Fruit fly (Drosophila melanogaster) whole organism, larva: ENCODE measurements around the gene Samuel.

Experiments
- noc ChIP-seq: fragments of 200-800 bp; sonication (Bioruptor generic); optimal IDR thresholded peaks from 3 replicates; lab custom pipeline; 2019; ENCODE audit warnings: missing biosample characterization, mild to moderate bottlenecking, missing genetic modification characterization, moderate library complexity

Samuel gene

DNA sequence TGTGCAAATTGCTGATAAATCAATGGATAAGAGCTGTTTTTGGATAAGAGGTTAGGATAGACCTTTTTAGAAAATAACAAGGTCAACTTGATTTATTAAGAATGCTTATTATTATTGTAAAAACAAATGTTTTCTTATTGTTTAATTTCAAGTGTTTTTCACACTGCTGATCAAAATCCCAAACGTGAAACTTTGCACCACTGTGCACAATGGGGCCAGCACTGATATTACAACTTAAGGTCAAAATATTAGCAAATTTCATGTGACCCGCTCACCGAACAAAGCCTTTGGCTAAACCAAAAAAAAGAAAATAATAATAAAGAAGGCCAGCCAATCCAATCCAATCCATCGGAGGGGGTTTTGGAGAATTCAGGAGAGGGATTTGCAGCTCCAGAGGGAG lies 44.0 kb downstream of the Samuel start:
- TF ChIP-seq noc (tag; lab: Kevin White, UChicago): no peak

DNA sequence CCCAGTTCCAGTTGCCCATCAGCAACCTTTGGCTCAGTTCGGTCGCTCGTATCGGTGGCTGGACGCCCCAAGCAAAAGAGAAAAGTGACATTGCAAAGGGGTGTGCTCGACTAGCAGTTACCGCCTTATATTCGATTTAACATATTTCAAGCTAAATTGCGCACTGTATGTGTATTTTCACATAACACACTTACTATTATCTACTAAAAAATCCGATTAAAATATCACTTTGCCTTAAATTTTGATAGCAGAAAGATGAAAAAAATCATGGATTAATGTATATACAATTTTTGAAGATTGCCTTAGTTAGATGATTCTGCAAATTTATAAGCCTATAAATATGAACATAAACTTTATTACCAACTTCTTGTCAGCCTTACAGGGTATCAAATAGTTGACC lies 45.2 kb downstream of the Samuel start:
- TF ChIP-seq noc (tag; lab: Kevin White, UChicago): no peak

DNA sequence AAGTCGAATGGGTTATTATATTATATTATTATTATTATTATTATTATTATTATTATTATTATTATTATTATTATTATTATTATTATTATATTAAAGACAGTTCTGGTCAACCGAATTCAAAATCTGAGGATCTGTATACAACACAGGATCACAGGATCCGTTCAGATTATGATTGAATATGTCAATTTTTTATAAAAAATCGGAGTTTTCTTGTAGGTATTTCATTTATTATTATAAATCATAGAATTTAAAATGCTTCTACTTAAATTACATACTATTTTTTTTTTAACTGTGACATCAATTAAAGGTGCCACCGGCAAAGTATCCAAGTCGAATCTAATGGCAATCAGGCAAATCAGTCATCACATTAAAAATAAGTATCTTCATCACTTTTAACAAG lies 50.1 kb downstream of the Samuel start, which contains the start of gene CG14913:
TSS of gene CG14913 (plus strand) at position 301 of the 400 bp plus-strand sequence.
- no peak for TF ChIP-seq noc (tag; lab: Kevin White, UChicago)

DNA sequence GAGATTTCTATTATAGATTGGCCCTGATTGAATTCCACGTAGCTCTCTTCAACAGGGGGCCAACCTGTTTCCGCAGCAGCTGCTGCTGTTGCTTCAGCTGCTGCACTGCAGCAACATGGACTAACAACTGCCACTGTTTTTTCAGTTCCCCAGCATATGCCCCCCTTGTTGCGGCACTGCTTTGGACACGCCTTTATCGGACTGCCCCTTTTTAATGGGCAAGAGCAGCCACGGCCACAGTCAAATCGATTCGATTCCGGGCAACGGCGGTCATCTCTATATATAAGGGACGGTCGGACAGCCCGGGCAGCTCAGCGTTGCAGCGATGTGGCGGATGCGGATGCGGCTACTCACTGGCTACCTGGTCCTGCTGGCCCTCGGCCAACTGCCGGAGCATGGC lies 51.5 kb downstream of the Samuel start, which contains the start of gene Acp32CD:
TSS of gene Acp32CD (plus strand) at position 301 of the 400 bp plus-strand sequence.
- no peak for TF ChIP-seq noc (tag; lab: Kevin White, UChicago)

DNA sequence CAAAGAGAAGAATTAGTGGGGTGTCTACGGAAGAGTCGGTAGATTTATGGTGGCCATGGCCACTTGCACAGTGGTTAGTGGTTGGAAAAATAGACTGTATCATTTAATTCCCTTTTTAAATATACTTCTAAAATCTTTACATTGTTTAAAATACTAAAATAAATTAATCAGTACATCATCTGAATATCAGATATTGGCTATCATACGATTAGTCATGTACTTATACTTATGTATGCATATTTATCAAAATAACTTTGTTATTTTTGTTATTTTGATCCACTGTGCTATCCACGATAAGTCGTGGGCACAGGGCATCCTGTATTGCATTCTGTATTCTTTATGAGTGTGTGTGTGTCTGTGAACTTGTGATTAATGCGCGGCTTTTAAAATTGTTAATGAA lies 52.1 kb downstream of the Samuel start:
- no peak for TF ChIP-seq noc (tag; lab: Kevin White, UChicago)

DNA sequence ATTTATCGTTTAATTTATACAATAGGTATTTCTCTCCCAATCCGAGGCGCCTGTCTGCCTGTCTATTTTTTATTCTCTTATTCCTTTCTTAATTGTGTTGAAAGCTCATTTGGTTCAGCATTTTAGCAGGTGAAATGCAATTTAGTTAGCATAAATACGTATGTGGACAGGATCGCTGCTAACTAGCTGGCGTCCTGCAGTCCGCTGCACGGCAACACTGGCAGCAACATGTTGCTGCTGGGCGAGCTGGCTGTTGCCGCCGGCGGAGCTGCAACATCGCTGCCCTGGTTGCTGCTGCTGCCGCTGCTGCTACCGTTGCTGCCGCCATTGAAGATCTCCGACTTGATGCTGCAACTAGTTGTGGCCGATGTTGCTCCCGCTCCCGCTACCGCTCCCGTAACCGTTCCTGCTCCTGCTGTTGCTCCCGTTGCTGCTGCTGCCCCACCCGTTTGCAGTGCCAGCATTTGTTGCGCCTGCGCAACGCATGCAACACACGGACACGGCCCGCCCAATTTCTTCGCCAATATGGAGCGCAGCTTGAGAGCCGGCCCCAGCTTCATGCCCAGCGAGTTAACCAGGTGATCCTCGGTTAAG lies 52.7 kb downstream of the Samuel start:
- TF ChIP-seq noc (tag; lab: Kevin White, UChicago): no peak

DNA sequence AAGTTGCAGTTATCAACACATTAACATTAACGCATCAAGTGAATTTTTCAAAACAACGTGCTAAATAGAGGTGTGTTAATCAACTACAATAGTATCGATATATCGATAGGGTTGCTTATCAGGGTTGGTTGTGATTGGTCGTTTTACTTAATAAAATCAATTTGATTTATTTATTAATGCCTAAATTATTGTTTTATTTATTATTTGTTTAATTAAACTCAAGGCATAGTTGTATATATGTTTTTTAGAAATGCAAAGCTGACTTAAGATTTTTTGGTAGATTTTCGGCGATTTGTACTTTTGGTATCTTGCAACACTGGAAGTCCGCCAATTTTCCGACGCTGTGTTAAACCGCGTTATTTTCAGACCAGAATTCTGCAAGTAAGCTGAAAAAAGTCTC lies 55.8 kb downstream of the Samuel start, which contains the start of the genes Art8 and dUTPase:
TSS of gene Art8 (minus strand) at position 88 of the 400 bp plus-strand sequence.
TSS of gene dUTPase (plus strand) at position 314 of the 400 bp plus-strand sequence.
- TF ChIP-seq noc (tag; lab: Kevin White, UChicago): peak; percentile 46

DNA sequence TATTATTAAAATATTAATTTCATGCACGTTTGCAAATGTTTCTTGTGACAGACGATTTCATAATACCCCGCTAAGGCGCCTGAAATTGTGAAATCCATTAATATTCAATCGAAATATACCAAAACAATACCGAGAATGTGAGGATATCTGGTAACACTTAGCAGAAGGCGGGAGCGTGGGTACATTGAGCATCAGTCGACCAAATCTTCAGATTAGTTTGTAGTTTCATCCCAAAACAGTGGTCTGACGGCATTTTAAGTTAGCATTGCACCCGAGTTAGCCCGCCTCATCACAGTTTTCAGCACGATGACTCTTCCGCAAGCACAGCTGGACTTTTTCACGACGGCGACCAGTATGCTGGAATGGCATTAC lies 62.1 kb downstream of the Samuel start, which contains the start of gene Nup154:
TSS of gene Nup154 (plus strand) at position 147 of the 372 bp plus-strand sequence.
- TF ChIP-seq noc (tag; lab: Kevin White, UChicago): no peak

DNA sequence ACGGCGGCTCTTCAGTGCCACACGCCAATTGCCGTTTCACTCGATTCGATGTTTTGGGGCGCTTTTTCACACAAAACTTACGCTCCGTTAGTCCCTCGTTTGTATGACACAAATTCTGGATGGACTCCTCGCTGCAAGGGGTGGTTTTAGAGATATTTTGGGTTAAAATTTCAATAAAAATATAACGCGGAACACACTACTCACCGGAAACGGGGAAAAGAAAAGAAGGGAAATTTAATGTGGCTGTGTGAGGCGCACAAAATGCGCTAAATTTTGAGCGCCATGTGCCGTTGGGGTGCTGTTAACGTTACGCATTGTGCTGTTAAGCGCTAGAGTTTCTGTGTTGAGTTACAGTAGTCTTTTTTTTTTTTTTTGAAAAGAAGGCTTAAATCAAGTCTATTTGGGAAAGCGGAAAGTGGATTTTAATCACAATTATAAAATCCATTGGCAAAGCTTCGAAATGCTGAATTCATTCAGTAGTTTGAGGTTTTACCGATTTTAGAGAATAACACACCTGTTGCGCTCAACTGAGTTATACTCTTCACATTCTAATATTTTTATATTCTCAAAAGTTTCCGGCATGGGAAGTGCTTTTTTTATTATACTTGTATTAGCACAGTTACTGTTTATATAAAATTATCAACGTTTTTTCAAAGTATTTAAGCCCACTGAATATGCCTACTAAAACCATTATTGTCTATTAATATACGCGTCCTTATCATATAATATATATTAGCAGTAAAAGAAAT lies 62.7 kb downstream of the Samuel start, which contains the start of gene RpL9:
TSS of gene RpL9 (minus strand) at position 265 of the 749 bp plus-strand sequence.
- TF ChIP-seq noc (tag; lab: Kevin White, UChicago): no peak

DNA sequence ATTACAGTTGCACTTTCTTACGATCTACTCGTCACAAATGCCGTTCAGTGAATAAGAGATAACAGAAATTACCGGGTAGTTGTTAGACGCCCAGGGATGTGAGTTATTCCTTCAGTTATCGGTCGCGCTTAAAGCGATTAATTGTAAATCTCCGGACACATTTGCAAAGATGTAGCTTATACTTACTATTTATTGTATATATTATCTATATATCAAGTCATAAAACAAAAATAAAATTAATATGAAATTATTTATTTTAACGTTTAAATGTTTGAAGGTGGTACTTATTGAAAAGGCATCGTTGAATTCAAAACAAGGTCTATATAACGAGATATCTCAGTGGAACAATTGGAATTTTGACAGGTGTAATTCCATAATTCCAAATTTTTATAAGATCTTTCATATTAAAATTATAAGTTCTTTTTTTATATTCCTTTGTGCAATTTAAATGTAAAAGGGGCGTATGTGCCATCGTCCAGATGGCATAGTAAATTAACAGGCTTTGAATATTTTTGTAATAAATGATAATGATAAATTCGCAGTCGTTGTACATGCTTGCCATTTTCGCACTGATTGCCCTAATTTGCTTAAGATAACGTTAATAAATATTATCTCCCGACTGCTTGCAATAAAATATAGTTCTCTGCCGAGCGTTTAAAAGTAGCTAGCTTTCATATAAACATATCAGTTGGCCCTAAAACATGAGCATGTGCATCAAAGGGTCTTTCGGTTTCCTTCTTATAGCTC lies 65.2 kb downstream of the Samuel start, which contains the start of the genes aub and lectin-33A:
TSS of gene aub (minus strand) at position 101 of the 747 bp plus-strand sequence.
TSS of gene lectin-33A (plus strand) at position 697 of the 747 bp plus-strand sequence.
- no peak for TF ChIP-seq noc (tag; lab: Kevin White, UChicago)

DNA sequence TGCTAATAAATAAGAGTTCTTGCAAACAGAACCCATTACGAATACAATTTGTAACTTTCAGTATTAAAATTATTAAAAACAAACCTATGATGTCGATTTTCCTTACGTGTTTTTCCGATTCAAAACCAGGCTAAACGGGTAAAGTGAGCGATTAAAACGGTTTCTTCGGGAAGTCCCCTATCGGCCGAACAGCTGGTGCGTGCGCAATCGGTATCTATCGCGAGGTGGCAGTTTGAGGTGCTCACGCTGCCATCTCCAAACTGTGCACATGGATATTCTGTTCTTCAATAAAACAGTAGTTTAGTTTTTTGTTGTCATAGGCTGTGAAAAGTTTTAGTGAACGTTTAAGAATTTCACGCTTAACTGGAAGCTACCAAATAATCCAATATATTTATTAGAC lies 77.6 kb downstream of the Samuel start, which contains the start of gene TTLL4A:
TSS of gene TTLL4A (plus strand) at position 240 of the 400 bp plus-strand sequence.
- TF ChIP-seq noc (tag; lab: Kevin White, UChicago): no peak

DNA sequence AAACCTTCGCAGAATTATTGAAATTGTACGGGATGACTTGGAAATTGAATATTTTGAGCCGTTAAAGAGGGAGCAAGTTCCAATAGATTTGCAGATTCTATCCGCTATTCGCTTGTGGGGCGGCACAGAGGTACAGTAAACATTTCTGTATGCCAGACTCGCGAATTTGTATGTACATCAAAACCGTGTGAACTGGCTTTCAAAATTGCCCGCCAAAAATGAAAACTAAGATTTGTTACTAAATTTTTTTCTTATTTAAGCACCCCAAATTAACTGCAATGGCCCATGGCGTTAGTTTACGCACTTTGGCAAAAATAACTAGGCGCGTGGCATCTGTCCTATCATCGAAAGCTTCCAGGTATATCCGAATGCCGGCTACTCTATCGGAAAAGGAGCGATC lies 78.8 kb downstream of the Samuel start:
- no peak for TF ChIP-seq noc (tag; lab: Kevin White, UChicago)

DNA sequence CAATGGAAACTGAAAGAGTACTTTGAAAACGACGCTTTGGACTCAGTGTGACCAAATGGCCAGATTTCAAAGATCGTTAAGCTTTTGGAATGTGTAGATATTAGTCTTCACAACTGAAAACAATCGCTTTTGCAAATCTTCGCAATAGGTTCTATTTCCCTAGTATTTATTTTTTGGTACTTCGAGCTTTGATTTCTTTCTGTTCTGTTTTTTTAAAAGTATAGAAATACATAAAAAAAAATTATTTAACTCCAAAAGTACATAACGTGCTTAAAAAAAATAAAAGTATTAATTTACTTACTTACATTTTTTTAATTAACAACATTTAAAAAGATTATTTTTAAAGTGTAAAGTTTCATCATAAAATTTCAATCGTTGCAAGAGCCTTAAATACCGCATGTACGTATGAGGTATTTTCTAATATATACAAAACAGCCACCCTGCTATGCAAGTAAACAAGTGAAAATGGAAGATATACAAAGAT lies 79.4 kb downstream of the Samuel start, which contains the start of the genes piwi and CG12253:
TSS of gene piwi (minus strand) at position 51 of the 484 bp plus-strand sequence.
TSS of gene CG12253 (plus strand) at position 437 of the 484 bp plus-strand sequence.
- TF ChIP-seq noc (tag; lab: Kevin White, UChicago): no peak

DNA sequence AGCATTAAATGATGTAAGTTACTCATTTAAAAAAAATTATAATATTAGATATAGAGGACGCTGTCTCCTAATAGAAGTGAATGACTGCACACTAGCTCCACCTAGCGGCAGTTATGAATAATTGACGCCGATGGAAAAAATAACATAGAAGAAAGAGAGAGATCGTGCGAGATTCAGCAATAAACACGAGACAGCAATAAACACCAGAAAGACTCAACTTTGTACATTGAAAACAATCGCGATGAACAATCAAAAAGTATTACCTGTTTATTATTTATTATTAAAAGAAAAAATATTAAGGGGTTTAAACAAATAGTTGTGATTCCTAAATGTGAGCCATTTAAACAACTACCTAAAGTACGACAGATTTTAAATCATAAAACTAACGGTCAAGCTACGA lies 80.7 kb downstream of the Samuel start:
- no peak for TF ChIP-seq noc (tag; lab: Kevin White, UChicago)
